Worm (Caenorhabditis elegans) whole organism, mixed stage, embryonic: Measurements from ENCODE around the gene gpx-6.

Experiments used
- lsy-2 ChIP-seq: fragments of 150-350 bp; optimal IDR thresholded peaks from 2 replicates; lab custom pipeline; 2014; ENCODE audit warnings: missing biosample characterization, missing genetic modification characterization
- nhr-237 ChIP-seq: fragments of 150-350 bp; optimal IDR thresholded peaks from 2 replicates; lab custom pipeline; 2014; ENCODE audit warnings: missing biosample characterization, missing genetic modification characterization
- pha-4 ChIP-seq: fragments of 150-350 bp; optimal IDR thresholded peaks from 2 replicates; lab custom pipeline; 2018; ENCODE audit warnings: missing biosample characterization, missing genetic modification reagents, missing genetic modification characterization
- tbx-8 ChIP-seq: fragments of 200-800 bp; sonication (Bioruptor generic); optimal IDR thresholded peaks from 2 replicates; lab custom pipeline; 2018; ENCODE audit warnings: mild to moderate bottlenecking, missing genetic modification characterization, moderate library complexity, missing compliant biosample characterization

DNA sequence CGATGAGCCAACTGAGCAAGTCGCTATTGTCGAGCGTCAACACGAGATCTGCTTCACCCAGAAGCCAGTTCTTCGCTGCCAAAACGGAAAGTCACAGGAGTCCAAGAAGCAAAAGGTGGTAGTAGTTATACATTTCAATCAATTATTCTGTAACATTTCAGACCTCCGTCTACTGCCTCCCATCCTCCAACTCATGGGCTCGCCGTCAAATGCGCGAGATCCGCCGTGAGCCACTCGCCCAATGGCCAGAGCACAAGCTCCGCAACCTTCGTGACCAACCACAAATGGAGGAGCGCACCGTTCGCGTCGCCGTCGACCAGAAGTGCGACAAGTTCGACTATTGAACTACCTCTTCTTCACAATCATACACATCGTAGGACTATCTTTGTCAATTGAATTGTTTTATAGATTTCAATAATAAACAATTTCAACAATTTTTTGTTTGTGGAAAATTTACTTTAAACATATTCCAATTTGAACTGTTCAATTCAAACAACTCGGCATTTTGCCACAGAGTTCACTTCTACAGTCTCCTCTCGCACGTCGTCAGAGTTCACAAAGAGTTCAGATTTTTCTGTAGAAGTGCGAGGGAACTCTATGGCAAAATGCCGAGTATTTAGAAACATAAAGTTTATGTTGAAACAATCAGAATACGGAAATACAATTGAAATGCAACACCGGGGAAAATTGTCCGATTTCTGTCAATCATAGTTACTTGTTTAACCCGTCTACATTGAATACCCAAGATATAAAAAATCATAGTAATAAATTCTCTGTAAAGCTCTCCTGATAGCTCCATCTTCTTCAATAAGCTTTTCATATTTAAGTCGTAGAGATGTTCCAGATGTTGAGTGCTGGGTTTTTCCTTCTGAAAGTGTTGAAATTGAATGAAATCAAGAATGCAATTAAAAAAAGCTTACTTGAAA, 44.3 kb downstream of the gpx-6 start:
- TF ChIP-seq pha-4, result no peak
- TF ChIP-seq nhr-237 (tag; lab: Kevin White, UChicago), result no peak
- TF ChIP-seq lsy-2 (tag; lab: Kevin White, UChicago), result no peak
- no peak for TF ChIP-seq tbx-8 (GFP tag; lab: Kevin White, UChicago)
